Worm (Caenorhabditis elegans): Measurements from ENCODE around the gene ZC262.2.

DNA sequence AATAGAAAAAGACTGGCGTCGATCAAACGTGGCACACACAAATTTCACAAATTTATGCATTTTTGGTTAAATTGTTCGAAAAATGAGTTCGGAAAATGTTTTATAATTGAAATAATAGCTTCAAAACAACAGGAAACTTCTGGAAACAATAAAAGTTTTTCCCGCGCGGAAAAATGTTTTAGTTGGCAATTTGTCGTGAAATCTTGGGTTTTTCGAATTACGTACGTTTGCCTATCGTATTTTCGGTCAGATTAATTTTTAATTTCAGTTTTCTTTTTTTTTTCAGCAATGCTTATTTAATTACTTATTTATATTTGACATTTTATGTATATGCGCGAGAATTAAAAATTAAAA is 23.6 kb downstream of the ZC262.2 start:
- TF ChIP-seq mab-5 (tag; optimal IDR thresholded peaks at IDR 0.05): no peak
- TF ChIP-seq nhr-76 (tag; optimal IDR thresholded peaks at IDR 0.05): no peak
- TF ChIP-seq zip-8 (tag; optimal IDR thresholded peaks at IDR 0.05): no peak
- TF ChIP-seq lin-13 (tag; optimal IDR thresholded peaks at IDR 0.05): no peak
- no peak for TF ChIP-seq cnd-1 (tag; optimal IDR thresholded peaks at IDR 0.05)
- no peak for TF ChIP-seq pha-4 (tag; optimal IDR thresholded peaks at IDR 0.05)
- no peak for TF ChIP-seq snpc-4 (tag; optimal IDR thresholded peaks at IDR 0.05)
- TF ChIP-seq elt-3 (tag; optimal IDR thresholded peaks at IDR 0.05): no peak
